Worm (Caenorhabditis elegans): ENCODE data around the gene col-125.

- TF ChIP-seq zim-3 (tag; optimal IDR thresholded peaks at IDR 0.05) (no peak), snpc-4 (GFP tag; optimal IDR thresholded peaks at IDR 0.05) (no peak), snpc-4 (tag; optimal IDR thresholded peaks at IDR 0.05) (no peak), pbrm-1 (GFP tag; IDR thresholded peaks at IDR 0.05) (no peak), ztf-22 (GFP tag; optimal IDR thresholded peaks at IDR 0.05) (no peak), ztf-6 (GFP tag; IDR thresholded peaks at IDR 0.05) (no peak), mcd-1 (GFP tag; IDR thresholded peaks at IDR 0.05) (no peak), T07F8.4 (tag; optimal IDR thresholded peaks at IDR 0.05) (no peak)
Observed at ce11 chrIV:11235755-11236154, 10.4 kb downstream of the col-125 start.

All from whole organism, young adult.